Fruit fly (Drosophila melanogaster) whole organism, embryonic: Measurements from ENCODE around the gene CG10866.

Experiments used
- C15 ChIP-seq: fragments of 200-800 bp; sonication (Bioruptor generic); IDR thresholded peaks from 3 replicates; pipeline ENCODE4 v1.3.6; 2022; ENCODE audit warnings: missing biosample characterization, missing genetic modification characterization
- CG10431 ChIP-seq: fragments of 200-800 bp; sonication (Bioruptor generic); optimal IDR thresholded peaks from 3 replicates; lab custom pipeline; 2018; ENCODE audit warnings: missing biosample characterization, mild to moderate bottlenecking, missing genetic modification characterization
- CG10543 ChIP-seq: fragments of 200-800 bp; sonication (Bioruptor generic); optimal IDR thresholded peaks from 3 replicates; lab custom pipeline; 2017; ENCODE audit warnings: missing biosample characterization, mild to moderate bottlenecking, missing genetic modification characterization, moderate library complexity
- CG12299 ChIP-seq: fragments of 200-800 bp; sonication (Bioruptor generic); optimal IDR thresholded peaks from 2 replicates; lab custom pipeline; 2018; ENCODE audit warnings: missing biosample characterization, mild to moderate bottlenecking, missing genetic modification characterization
- CG1529 ChIP-seq: fragments of 200-800 bp; sonication (Bioruptor generic); optimal IDR thresholded peaks from 3 replicates; lab custom pipeline; 2018; ENCODE audit warnings: missing biosample characterization, missing genetic modification characterization
- CG15514 ChIP-seq: fragments of 200-800 bp; sonication (Bioruptor generic); optimal IDR thresholded peaks from 3 replicates; lab custom pipeline; 2017; ENCODE audit warnings: missing biosample characterization, missing genetic modification characterization, mild to moderate bottlenecking, moderate library complexity, missing genetic modification reagents
- CG2712 ChIP-seq: fragments of 200-800 bp; optimal IDR thresholded peaks from 3 replicates; lab custom pipeline; 2019; ENCODE audit warnings: missing biosample characterization, mild to moderate bottlenecking, missing genetic modification characterization, moderate library complexity
- CG2889 ChIP-seq: fragments of 200-800 bp; sonication (Bioruptor generic); IDR thresholded peaks from 3 replicates; pipeline ENCODE4 v1.3.6; 2022; ENCODE audit warnings: missing biosample characterization, missing genetic modification characterization
- CG31388 ChIP-seq: fragments of 200-800 bp; sonication (Bioruptor generic); optimal IDR thresholded peaks from 2 replicates; lab custom pipeline; 2016; ENCODE audit warnings: missing biosample characterization, missing genetic modification characterization
- CG32532 ChIP-seq: fragments of 200-800 bp; sonication (Bioruptor generic); IDR thresholded peaks from 2 replicates; pipeline ENCODE4 v1.3.6; 2022; ENCODE audit warnings: missing biosample characterization, missing genetic modification characterization
- CG4617 ChIP-seq: fragments of 200-800 bp; sonication (Bioruptor generic); optimal IDR thresholded peaks from 3 replicates; lab custom pipeline; 2016; ENCODE audit warnings: missing biosample characterization, missing genetic modification characterization, borderline replicate concordance
- CG6254 ChIP-seq: fragments of 200-800 bp; sonication (Bioruptor generic); optimal IDR thresholded peaks from 3 replicates; lab custom pipeline; 2017; ENCODE audit warnings: mild to moderate bottlenecking, missing biosample characterization, missing genetic modification reagents, missing genetic modification characterization
- CG7963 ChIP-seq: fragments of 200-800 bp; sonication (Bioruptor generic); IDR thresholded peaks from 3 replicates; pipeline ENCODE4 v1.3.6; 2022; ENCODE audit warnings: missing biosample characterization, missing genetic modification characterization; ENCODE audit not compliant: partially characterized antibody
- CG9215 ChIP-seq: fragments of 200-800 bp; sonication (Bioruptor generic); IDR thresholded peaks from 2 replicates; pipeline ENCODE4 v1.3.6; 2022; ENCODE audit warnings: missing biosample characterization, missing genetic modification characterization
- CG9876 ChIP-seq: fragments of 200-800 bp; sonication (Bioruptor generic); optimal IDR thresholded peaks from 2 replicates; lab custom pipeline; 2016; ENCODE audit warnings: missing biosample characterization, missing genetic modification characterization
- CrebB ChIP-seq: fragments of 200-800 bp; sonication (Bioruptor generic); optimal IDR thresholded peaks from 3 replicates; lab custom pipeline; 2018; ENCODE audit warnings: missing biosample characterization, mild to moderate bottlenecking, missing genetic modification characterization
- Dad ChIP-seq: fragments of 200-800 bp; sonication (Bioruptor generic); optimal IDR thresholded peaks from 3 replicates; lab custom pipeline; 2016; ENCODE audit warnings: missing biosample characterization, missing genetic modification characterization
- Dbx ChIP-seq: fragments of 200-800 bp; sonication (Bioruptor generic); IDR thresholded peaks from 3 replicates; pipeline ENCODE4 v1.3.6; 2022; ENCODE audit warnings: missing biosample characterization, missing genetic modification characterization
- Dll ChIP-seq: fragments of 200-800 bp; sonication (Bioruptor generic); IDR thresholded peaks from 4 replicates; pipeline ENCODE4 v1.3.6; 2022; ENCODE audit warnings: missing biosample characterization, missing genetic modification characterization; ENCODE audit not compliant: partially characterized antibody
- Dp ChIP-seq: fragments of 200-800 bp; sonication (Bioruptor generic); optimal IDR thresholded peaks from 2 replicates; lab custom pipeline; 2018; ENCODE audit warnings: missing biosample characterization, mild to moderate bottlenecking, missing genetic modification characterization, moderate library complexity
- E2f2 ChIP-seq: fragments of 200-800 bp; sonication (Bioruptor generic); IDR thresholded peaks from 2 replicates; pipeline ENCODE4 v1.3.6; 2022; ENCODE audit warnings: missing biosample characterization, missing genetic modification characterization
- Eip74EF ChIP-seq, 2 experiments: fragments of 200-800 bp in 1 of 2; fragments of >200 bp in 1 of 2; sonication (Bioruptor generic) in 1 of 2; optimal IDR thresholded peaks; 2 replicates each; lab custom pipeline; 2017 to 2019; ENCODE audit warnings: missing biosample characterization in 2 of 2, missing genetic modification characterization in 2 of 2, mild to moderate bottlenecking in 1 of 2, moderate library complexity in 1 of 2
- Hand ChIP-seq: fragments of 200-800 bp; sonication (Bioruptor generic); optimal IDR thresholded peaks from 2 replicates; lab custom pipeline; 2017; ENCODE audit warnings: mild to moderate bottlenecking, missing biosample characterization, missing genetic modification reagents, missing genetic modification characterization
- Kr ChIP-seq: fragments of 200-800 bp; sonication (Bioruptor generic); optimal IDR thresholded peaks from 2 replicates; lab custom pipeline; 2017; ENCODE audit warnings: missing biosample characterization, mild to moderate bottlenecking, missing genetic modification characterization
- Med ChIP-seq: fragments of 200-800 bp; sonication (Bioruptor generic); peaks from one replicate; lab custom pipeline; 2016; ENCODE audit warnings: missing biosample characterization, missing genetic modification characterization, mild to moderate bottlenecking, inconsistent platforms, moderate library complexity
- Myb ChIP-seq: fragments of 200-800 bp; sonication (Bioruptor generic); optimal IDR thresholded peaks from 2 replicates; lab custom pipeline; 2016; ENCODE audit warnings: missing biosample characterization, missing genetic modification characterization
- Pdp1 ChIP-seq, 2 experiments: fragments of 200-800 bp; sonication (Bioruptor generic); optimal IDR thresholded peaks; 3 replicates each; lab custom pipeline; 2016; ENCODE audit warnings: missing biosample characterization in 2 of 2, missing genetic modification characterization in 2 of 2, mild to moderate bottlenecking in 1 of 2, moderate library complexity in 1 of 2
- Xbp1 ChIP-seq: fragments of 200-800 bp; sonication (Bioruptor generic); optimal IDR thresholded peaks from 3 replicates; lab custom pipeline; 2016; ENCODE audit warnings: missing biosample characterization, mild to moderate bottlenecking, missing genetic modification characterization
- bbx ChIP-seq: fragments of 200-800 bp; sonication (Bioruptor generic); IDR thresholded peaks from 2 replicates; pipeline ENCODE4 v1.3.6; 2022; ENCODE audit warnings: missing biosample characterization, missing genetic modification characterization; ENCODE audit not compliant: partially characterized antibody
- crc ChIP-seq: fragments of 200-800 bp; sonication (Bioruptor generic); optimal IDR thresholded peaks from 2 replicates; lab custom pipeline; 2016; ENCODE audit warnings: missing biosample characterization, missing genetic modification characterization
- ems ChIP-seq: fragments of 200-800 bp; sonication (Bioruptor generic); optimal IDR thresholded peaks from 3 replicates; lab custom pipeline; 2016; ENCODE audit warnings: missing biosample characterization, missing genetic modification characterization
- fd96Cb ChIP-seq: fragments of 200-800 bp; sonication (Bioruptor generic); optimal IDR thresholded peaks from 2 replicates; lab custom pipeline; 2018; ENCODE audit warnings: missing biosample characterization, mild to moderate bottlenecking, missing genetic modification characterization, moderate library complexity
- hkb ChIP-seq, 2 experiments: fragments of 200-800 bp in 1 of 2; fragments of >200 bp in 1 of 2; sonication (Bioruptor generic) in 1 of 2; IDR thresholded peaks in 1 of 2; optimal IDR thresholded peaks in 1 of 2; 2 replicates each; pipeline versions ENCODE4 v1.3.6 to Lab custom; 2017 to 2022; ENCODE audit warnings: missing biosample characterization in 1 of 2, missing genetic modification characterization in 1 of 2
- kni ChIP-seq: fragments of 200-800 bp; sonication (Bioruptor generic); optimal IDR thresholded peaks from 3 replicates; lab custom pipeline; 2017; ENCODE audit warnings: mild to moderate bottlenecking, missing biosample characterization, missing genetic modification reagents, missing genetic modification characterization
- maf-S ChIP-seq: fragments of 200-800 bp; sonication (Bioruptor generic); optimal IDR thresholded peaks from 2 replicates; lab custom pipeline; 2016; ENCODE audit warnings: missing biosample characterization, missing genetic modification characterization
- nau ChIP-seq: fragments of 200-800 bp; sonication (Bioruptor generic); optimal IDR thresholded peaks from 3 replicates; lab custom pipeline; 2017; ENCODE audit warnings: missing biosample characterization, mild to moderate bottlenecking, missing genetic modification characterization, missing genetic modification reagents
- odd ChIP-seq: fragments of 200-800 bp; sonication (Bioruptor generic); optimal IDR thresholded peaks from 2 replicates; lab custom pipeline; 2017; ENCODE audit warnings: missing biosample characterization, mild to moderate bottlenecking, missing genetic modification characterization
- prd ChIP-seq, 3 experiments: fragments of >200 bp in 2 of 3; fragments of 200-800 bp in 1 of 3; sonication (Bioruptor generic) in 1 of 3; optimal IDR thresholded peaks in 2 of 3; IDR thresholded peaks in 1 of 3; 2 replicates in 2 of 3; 3 replicates in 1 of 3; pipeline versions ENCODE4 v1.3.6 to Lab custom; 2017 to 2022; ENCODE audit warnings: missing biosample characterization in 1 of 3, missing genetic modification characterization in 1 of 3
- row ChIP-seq: fragments of 200-800 bp; sonication (Bioruptor generic); IDR thresholded peaks from 3 replicates; pipeline ENCODE4 v1.3.6; 2022; ENCODE audit warnings: missing biosample characterization, missing genetic modification characterization
- scrt ChIP-seq: fragments of 200-800 bp; sonication (Bioruptor generic); optimal IDR thresholded peaks from 2 replicates; lab custom pipeline; 2018; ENCODE audit warnings: missing biosample characterization, mild to moderate bottlenecking, missing genetic modification characterization, moderate library complexity
- sd ChIP-seq: fragments of 200-800 bp; sonication (Bioruptor generic); optimal IDR thresholded peaks from 3 replicates; lab custom pipeline; 2018; ENCODE audit warnings: missing biosample characterization, mild to moderate bottlenecking, missing genetic modification characterization, moderate library complexity
- sens ChIP-seq: fragments of 200-800 bp; sonication (Bioruptor generic); peaks from one replicate; lab custom pipeline; 2016; ENCODE audit warnings: missing biosample characterization, missing genetic modification characterization
- shn ChIP-seq: fragments of 200-800 bp; sonication (Bioruptor generic); optimal IDR thresholded peaks from 3 replicates; lab custom pipeline; 2016; ENCODE audit warnings: missing biosample characterization, missing genetic modification characterization
- stwl ChIP-seq: fragments of 200-800 bp; sonication (Bioruptor generic); optimal IDR thresholded peaks from 3 replicates; lab custom pipeline; 2018; ENCODE audit warnings: missing biosample characterization, mild to moderate bottlenecking, missing genetic modification characterization, moderate library complexity
- ttk ChIP-seq: fragments of 200-800 bp; sonication (Bioruptor generic); IDR thresholded peaks from 2 replicates; pipeline ENCODE4 v2.1.2; 2022; ENCODE audit warnings: missing biosample characterization, missing genetic modification characterization

The CG10866 gene

dm6 chr3L:3951875-3952274, 14.1 kb upstream of the CG10866 start (continued):
- no peak for TF ChIP-seq Xbp1 (GFP tag; lab: Kevin White, UChicago)
- TF ChIP-seq shn (GFP tag; lab: Kevin White, UChicago): no peak
- no peak for TF ChIP-seq CG1529 (GFP tag; lab: Kevin White, UChicago)
- no peak for TF ChIP-seq prd (optimal IDR thresholded peaks at IDR 0.05; lab: Kevin White, UChicago)
- no peak for TF ChIP-seq prd (GFP tag; IDR thresholded peaks at IDR 0.05; lab: Robert Waterston, UW)
- TF ChIP-seq nau (GFP tag; lab: Kevin White, UChicago): no peak
- no peak for TF ChIP-seq CG12299 (tag; lab: Kevin White, UChicago)
- no peak for TF ChIP-seq CG9215
- no peak for TF ChIP-seq bbx (GFP tag; lab: Robert Waterston, UW)
- TF ChIP-seq row (GFP tag; lab: Robert Waterston, UW): no peak
- TF ChIP-seq ems (GFP tag; lab: Kevin White, UChicago): no peak
- TF ChIP-seq CG7963: no peak
- no peak for TF ChIP-seq Hand (GFP tag; lab: Kevin White, UChicago)
- no peak for TF ChIP-seq CG31388 (GFP tag; lab: Kevin White, UChicago)
- TF ChIP-seq Eip74EF (GFP tag; optimal IDR thresholded peaks at IDR 0.05; lab: Kevin White, UChicago): no peak
- no peak for TF ChIP-seq Dad (GFP tag; lab: Kevin White, UChicago)
- TF ChIP-seq sd: peak; percentile 56
- TF ChIP-seq CG32532 (GFP tag; lab: Robert Waterston, UW): peak; percentile 32; the same call in 1 of the 2 replicates
- no peak for TF ChIP-seq fd96Cb (tag; lab: Kevin White, UChicago)
- no peak for TF ChIP-seq CG10543 (GFP tag; lab: Kevin White, UChicago)

dm6 chr3L:3949205-3949604, 11.4 kb upstream of the CG10866 start, which contains the start of gene CG14983:
Gene CG14983 (minus strand): TSS chr3L:3949305.
- TF ChIP-seq maf-S (GFP tag; lab: Kevin White, UChicago): no peak
- TF ChIP-seq Dbx (GFP tag; lab: Robert Waterston, UW): no peak
- TF ChIP-seq CG2889 (GFP tag; lab: Robert Waterston, UW): no peak

- peak; percentile 55 for TF ChIP-seq row (GFP tag; lab: Robert Waterston, UW)
- TF ChIP-seq stwl: peak; percentile 97
- TF ChIP-seq C15: no peak
- TF ChIP-seq CrebB: no peak
- peak; percentile 13 for TF ChIP-seq Myb (GFP tag; lab: Kevin White, UChicago)
- peak; percentile 24 for TF ChIP-seq sens (GFP tag; lab: Kevin White, UChicago)
- TF ChIP-seq CG9876: no peak
- no peak for TF ChIP-seq odd (GFP tag; lab: Kevin White, UChicago)
- TF ChIP-seq Dp (GFP tag; lab: Kevin White, UChicago): peak; percentile 90
- no peak for TF ChIP-seq CG6254
- peak; percentile 5 for TF ChIP-seq CG15514 (GFP tag; lab: Kevin White, UChicago)
- no peak for TF ChIP-seq Pdp1 (GFP tag; optimal IDR thresholded peaks at IDR 0.05; lab: Kevin White, UChicago)
- peak; percentile 52 for TF ChIP-seq Med (GFP tag; lab: Kevin White, UChicago)
- 0 out of 4 replicates have a peak, but pooled peaks have one; percentile 11 for TF ChIP-seq Dll (GFP tag; lab: Robert Waterston, UW)
- TF ChIP-seq E2f2 (GFP tag; lab: Robert Waterston, UW): peak; percentile 94
- TF ChIP-seq CG10431 (GFP tag; lab: Kevin White, UChicago): no peak
- peak; percentile 23 for TF ChIP-seq CG2712
- TF ChIP-seq ttk (GFP tag; lab: Robert Waterston, UW): no peak
- TF ChIP-seq hkb (optimal IDR thresholded peaks at IDR 0.05; lab: Kevin White, UChicago): no peak
- TF ChIP-seq hkb (GFP tag; IDR thresholded peaks at IDR 0.05; lab: Robert Waterston, UW): no peak
- no peak for TF ChIP-seq kni (GFP tag; lab: Kevin White, UChicago)
- TF ChIP-seq CG4617 (GFP tag; lab: Kevin White, UChicago): no peak
- peak; percentile 28 for TF ChIP-seq scrt (GFP tag; lab: Kevin White, UChicago)
- no peak for TF ChIP-seq crc (GFP tag; lab: Kevin White, UChicago)
- peak; percentile 68 for TF ChIP-seq Kr (GFP tag; lab: Kevin White, UChicago)
Observed at dm6 chr3L:3947301-3947941, 9.6 kb upstream of the CG10866 start, which contains the start of gene CG10853. Gene CG10853 (plus strand): TSS chr3L:3947891.
